Worm (Caenorhabditis elegans) whole organism, L1 larva: ENCODE data around the gene sri-6.

Experiments
- C16A3.4 ChIP-seq: fragments of 150-350 bp; optimal IDR thresholded peaks from 2 replicates; lab custom pipeline; 2014; ENCODE audit warnings: missing biosample characterization, missing genetic modification characterization
- C34B4.2 ChIP-seq: sonication (generic microtip); optimal IDR thresholded peaks from 2 replicates; lab custom pipeline; 2017; ENCODE audit warnings: mild to moderate bottlenecking, missing genetic modification characterization, missing compliant biosample characterization
- F16B12.6 ChIP-seq: fragments of 150-350 bp; optimal IDR thresholded peaks from 2 replicates; lab custom pipeline; 2014; ENCODE audit warnings: missing biosample characterization, missing genetic modification characterization
- alr-1 ChIP-seq: fragments of 200-800 bp; sonication (Bioruptor generic); optimal IDR thresholded peaks from 2 replicates; lab custom pipeline; 2018; ENCODE audit warnings: borderline replicate concordance, mild to moderate bottlenecking, missing genetic modification characterization, missing compliant biosample characterization
- blmp-1 ChIP-seq: fragments of 150-350 bp; optimal IDR thresholded peaks from 2 replicates; lab custom pipeline; 2014; ENCODE audit warnings: missing biosample characterization, missing genetic modification characterization
- ceh-8 ChIP-seq: fragments of 200-800 bp; sonication (Bioruptor generic); optimal IDR thresholded peaks from 2 replicates; lab custom pipeline; 2018; ENCODE audit warnings: mild to moderate bottlenecking, missing genetic modification characterization, moderate library complexity, missing compliant biosample characterization
- ceh-82 ChIP-seq, 3 experiments: fragments of 150-350 bp in 1 of 3; sonication (generic microtip) in 2 of 3; optimal IDR thresholded peaks; 2 replicates each; lab custom pipeline; 2014 to 2017; ENCODE audit warnings: missing biosample characterization in 3 of 3, missing genetic modification characterization in 3 of 3
- dpl-1 ChIP-seq, 3 experiments: fragments of 150-350 bp in 2 of 3; sonication (generic microtip) in 1 of 3; optimal IDR thresholded peaks; 2 replicates each; lab custom pipeline; 2014 to 2017; ENCODE audit warnings: missing biosample characterization in 3 of 3, missing genetic modification characterization in 3 of 3, missing genetic modification reagents in 3 of 3
- efl-3 ChIP-seq: fragments of 200-800 bp; sonication (Bioruptor generic); optimal IDR thresholded peaks from 2 replicates; lab custom pipeline; 2018; ENCODE audit warnings: mild to moderate bottlenecking, missing genetic modification characterization, missing compliant biosample characterization
- egl-27 ChIP-seq, 2 experiments: fragments of 150-350 bp in 1 of 2; sonication (generic microtip); optimal IDR thresholded peaks; 3 replicates each; lab custom pipeline; 2017 to 2018; ENCODE audit warnings: missing biosample characterization in 2 of 2, missing genetic modification characterization in 2 of 2, missing genetic modification reagents in 2 of 2
- elt-2 ChIP-seq: sonication (generic microtip); optimal IDR thresholded peaks from 2 replicates; lab custom pipeline; 2016; ENCODE audit warnings: missing genetic modification characterization, mild to moderate bottlenecking, inconsistent platforms, missing compliant biosample characterization, missing genetic modification reagents
- elt-3 ChIP-seq, 6 experiments: fragments of 150-350 bp in 1 of 6; sonication (generic microtip); optimal IDR thresholded peaks; 2 replicates each; lab custom pipeline; 2017 to 2018; ENCODE audit warnings: missing biosample characterization in 6 of 6, missing genetic modification characterization in 6 of 6, inconsistent platforms in 1 of 6
- ets-5 ChIP-seq: fragments of 200-800 bp; sonication (Bioruptor generic); IDR thresholded peaks from 2 replicates; pipeline ENCODE4 v1.3.6; 2022; ENCODE audit warnings: missing genetic modification characterization, missing compliant biosample characterization
- fkh-10 ChIP-seq: sonication (generic microtip); optimal IDR thresholded peaks from 2 replicates; lab custom pipeline; 2017; ENCODE audit warnings: missing biosample characterization, missing genetic modification reagents, missing genetic modification characterization
- fkh-4 ChIP-seq: sonication (generic microtip); optimal IDR thresholded peaks from 2 replicates; lab custom pipeline; 2016; ENCODE audit warnings: missing compliant biosample characterization, missing genetic modification characterization, borderline replicate concordance
- fos-1 ChIP-seq: fragments of 150-350 bp; optimal IDR thresholded peaks from 2 replicates; lab custom pipeline; 2014; ENCODE audit warnings: missing biosample characterization, missing genetic modification characterization
- grh-1 ChIP-seq: fragments of 200-800 bp; sonication (Bioruptor generic); IDR thresholded peaks from 2 replicates; pipeline ENCODE4 v1.3.6; 2022; ENCODE audit warnings: missing genetic modification reagents, missing genetic modification characterization, missing compliant biosample characterization
- hlh-17 ChIP-seq: fragments of 200-800 bp; sonication (Bioruptor generic); optimal IDR thresholded peaks from 2 replicates; lab custom pipeline; 2018; ENCODE audit warnings: missing genetic modification characterization, mild to moderate bottlenecking, missing compliant biosample characterization, moderate library complexity, borderline replicate concordance
- jun-1 ChIP-seq: fragments of 150-350 bp; optimal IDR thresholded peaks from 2 replicates; lab custom pipeline; 2014; ENCODE audit warnings: missing biosample characterization, missing genetic modification reagents, missing genetic modification characterization
- lin-13 ChIP-seq: fragments of 150-350 bp; optimal IDR thresholded peaks from 2 replicates; lab custom pipeline; 2014; ENCODE audit warnings: missing biosample characterization, missing genetic modification reagents, missing genetic modification characterization
- lin-14 ChIP-seq: fragments of 200-800 bp; sonication (Bioruptor generic); optimal IDR thresholded peaks from 2 replicates; lab custom pipeline; 2018; ENCODE audit warnings: mild to moderate bottlenecking, missing genetic modification characterization, moderate library complexity, missing compliant biosample characterization
- lin-15B ChIP-seq: fragments of 150-350 bp; sonication (generic microtip); optimal IDR thresholded peaks from 3 replicates; lab custom pipeline; 2014; ENCODE audit warnings: missing biosample characterization, missing genetic modification characterization
- lir-3 ChIP-seq: sonication (generic microtip); optimal IDR thresholded peaks from 2 replicates; lab custom pipeline; 2016; ENCODE audit warnings: mild to moderate bottlenecking, missing genetic modification characterization, moderate library complexity, missing compliant biosample characterization; ENCODE audit not compliant: poor library complexity
- mab-9 ChIP-seq: fragments of 200-800 bp; sonication (Bioruptor generic); IDR thresholded peaks from 2 replicates; pipeline ENCODE4 v1.3.6; 2022; ENCODE audit warnings: missing genetic modification reagents, missing genetic modification characterization, missing compliant biosample characterization
- mdl-1 ChIP-seq, 2 experiments: fragments of 150-350 bp; optimal IDR thresholded peaks; 2 replicates each; lab custom pipeline; 2014 to 2017; ENCODE audit warnings: missing biosample characterization in 2 of 2, missing genetic modification characterization in 2 of 2, inconsistent platforms in 1 of 2
- mef-2 ChIP-seq: fragments of 150-350 bp; optimal IDR thresholded peaks from 2 replicates; lab custom pipeline; 2014; ENCODE audit warnings: missing biosample characterization, missing genetic modification characterization
- mep-1 ChIP-seq: fragments of 150-350 bp; optimal IDR thresholded peaks from 2 replicates; lab custom pipeline; 2014; ENCODE audit warnings: missing biosample characterization, missing genetic modification characterization
- nhr-11 ChIP-seq: fragments of 150-350 bp; optimal IDR thresholded peaks from 2 replicates; lab custom pipeline; 2014; ENCODE audit warnings: missing biosample characterization, missing genetic modification characterization
- nhr-47 ChIP-seq: sonication (generic microtip); optimal IDR thresholded peaks from 2 replicates; lab custom pipeline; 2016; ENCODE audit warnings: mild to moderate bottlenecking, missing genetic modification characterization, moderate library complexity, missing compliant biosample characterization
- nhr-71 ChIP-seq: sonication (generic microtip); optimal IDR thresholded peaks from 2 replicates; lab custom pipeline; 2016; ENCODE audit warnings: mild to moderate bottlenecking, missing genetic modification characterization, moderate library complexity, missing compliant biosample characterization
- nhr-84 ChIP-seq: sonication (generic microtip); optimal IDR thresholded peaks from 2 replicates; lab custom pipeline; 2017; ENCODE audit warnings: missing biosample characterization, missing genetic modification characterization
- nhr-85 ChIP-seq: sonication (generic microtip); peaks from one replicate; lab custom pipeline; 2016; ENCODE audit warnings: missing genetic modification characterization, inconsistent platforms, missing compliant biosample characterization
- pax-3 ChIP-seq: fragments of 200-800 bp; sonication (Bioruptor generic); optimal IDR thresholded peaks from 2 replicates; lab custom pipeline; 2018; ENCODE audit warnings: mild to moderate bottlenecking, missing genetic modification characterization, moderate library complexity, missing compliant biosample characterization
- snpc-4 ChIP-seq: fragments of 150-350 bp; optimal IDR thresholded peaks from 2 replicates; lab custom pipeline; 2014; ENCODE audit warnings: missing biosample characterization, missing genetic modification characterization
- snu-23 ChIP-seq: sonication (generic microtip); optimal IDR thresholded peaks from 2 replicates; lab custom pipeline; 2016; ENCODE audit warnings: missing genetic modification characterization, missing compliant biosample characterization
- tlp-1 ChIP-seq: fragments of 150-350 bp; optimal IDR thresholded peaks from 2 replicates; lab custom pipeline; 2014; ENCODE audit warnings: missing biosample characterization, missing genetic modification characterization
- unc-130 ChIP-seq: fragments of 150-350 bp; optimal IDR thresholded peaks from 2 replicates; lab custom pipeline; 2017; ENCODE audit warnings: missing biosample characterization, missing genetic modification characterization, inconsistent platforms
- unc-30 ChIP-seq: sonication (generic microtip); optimal IDR thresholded peaks from 2 replicates; lab custom pipeline; 2017; ENCODE audit warnings: missing biosample characterization, missing genetic modification characterization
- unc-62 ChIP-seq: fragments of 150-350 bp; optimal IDR thresholded peaks from 2 replicates; lab custom pipeline; 2014; ENCODE audit warnings: missing biosample characterization, missing genetic modification reagents, missing genetic modification characterization
- xbp-1 ChIP-seq: sonication (generic microtip); optimal IDR thresholded peaks from 2 replicates; lab custom pipeline; 2016; ENCODE audit warnings: missing genetic modification characterization, missing compliant biosample characterization
- zip-4 ChIP-seq: fragments of 200-800 bp; sonication (Bioruptor generic); optimal IDR thresholded peaks from 2 replicates; lab custom pipeline; 2018; ENCODE audit warnings: mild to moderate bottlenecking, missing genetic modification characterization, moderate library complexity, missing compliant biosample characterization
- ztf-11 ChIP-seq, 2 experiments: sonication (generic microtip); optimal IDR thresholded peaks; 2 replicates each; lab custom pipeline; 2016 to 2017; ENCODE audit warnings: missing genetic modification characterization in 2 of 2, missing biosample characterization in 1 of 2, missing compliant biosample characterization in 1 of 2

Gene sri-6

ce11 chrV:13165244-13165643, 20.2 kb upstream of the sri-6 start:
- TF ChIP-seq fkh-10 (GFP tag; lab: Kevin White, UChicago) (peak; percentile 76), lin-14 (GFP tag; lab: Kevin White, UChicago) (peak; percentile 27), egl-27 (tag; optimal IDR thresholded peaks at IDR 0.05; lab: Kevin White, UChicago) (no peak), mep-1 (no peak), grh-1 (no peak)

- no peak for TF ChIP-seq jun-1 (tag; lab: Kevin White, UChicago)
- peak; percentile 60 for TF ChIP-seq lin-14 (GFP tag; lab: Kevin White, UChicago)
Measured at ce11 chrV:13166582-13166981, 18.9 kb upstream of the sri-6 start.

ce11 chrV:13170497-13170896, 15.0 kb upstream of the sri-6 start:
- TF ChIP-seq nhr-85 (tag; lab: Kevin White, UChicago) (no peak), lin-14 (GFP tag; lab: Kevin White, UChicago) (peak; percentile 40), blmp-1 (tag; lab: Kevin White, UChicago) (peak; percentile 21)

- TF ChIP-seq C16A3.4 (tag; lab: Kevin White, UChicago): no peak
- TF ChIP-seq nhr-84 (tag; lab: Kevin White, UChicago): no peak
- TF ChIP-seq xbp-1 (tag; lab: Kevin White, UChicago): no peak
- no peak for TF ChIP-seq fkh-10 (GFP tag; lab: Kevin White, UChicago)
- peak in 5 of 6 experiments; percentile 34 to 86 (median 76) for TF ChIP-seq elt-3 (tag; optimal IDR thresholded peaks at IDR 0.05; lab: Kevin White, UChicago)
- no peak for TF ChIP-seq mab-9 (GFP tag; lab: Robert Waterston, UW)
- 0 out of 2 replicates have a peak, but pooled peaks have one; percentile 17 for TF ChIP-seq grh-1
- peak; percentile 93 for TF ChIP-seq blmp-1 (tag; lab: Kevin White, UChicago)
- no peak for TF ChIP-seq lir-3 (tag; lab: Kevin White, UChicago)
- TF ChIP-seq ceh-8 (GFP tag; lab: Kevin White, UChicago): no peak
- no peak for TF ChIP-seq fos-1
- TF ChIP-seq lin-13 (GFP tag; lab: Kevin White, UChicago): no peak
- no peak for TF ChIP-seq unc-62
- TF ChIP-seq mdl-1 (tag; optimal IDR thresholded peaks at IDR 0.05; lab: Kevin White, UChicago): no peak
- TF ChIP-seq snu-23 (GFP tag; lab: Kevin White, UChicago): no peak
- TF ChIP-seq, all 84 proteins: peak for 3
Measured at ce11 chrV:13173718-13174117, 11.8 kb upstream of the sri-6 start.

ce11 chrV:13176117-13176753, 9.2 kb upstream of the sri-6 start, which contains the start of gene him-17:
TSS of gene him-17 (plus strand) at chrV:13176711.
- no peak for TF ChIP-seq mef-2 (tag; lab: Kevin White, UChicago)
- TF ChIP-seq lin-15B (tag; lab: Kevin White, UChicago): no peak
- TF ChIP-seq ets-5 (GFP tag; lab: Robert Waterston, UW): no peak
- peak; percentile 36 for TF ChIP-seq elt-2
- TF ChIP-seq nhr-71 (tag; lab: Kevin White, UChicago): peak; percentile 70
- TF ChIP-seq egl-27 (tag; optimal IDR thresholded peaks at IDR 0.05; lab: Kevin White, UChicago): no peak
- peak; percentile 9 to 35 (median 30) for TF ChIP-seq ceh-82 (tag; optimal IDR thresholded peaks at IDR 0.05; lab: Kevin White, UChicago)
- TF ChIP-seq nhr-11 (tag; lab: Kevin White, UChicago): peak; percentile 2
- TF ChIP-seq tlp-1 (tag; lab: Kevin White, UChicago): no peak
- TF ChIP-seq fkh-4 (tag; lab: Kevin White, UChicago): no peak
- TF ChIP-seq alr-1 (tag; lab: Kevin White, UChicago): no peak
- TF ChIP-seq ztf-11 (tag; optimal IDR thresholded peaks at IDR 0.05; lab: Kevin White, UChicago): peak in 1 of 2 experiments; percentile 42
- TF ChIP-seq efl-3 (GFP tag; lab: Kevin White, UChicago): no peak
- TF ChIP-seq zip-4: no peak
- TF ChIP-seq ceh-8 (GFP tag; lab: Kevin White, UChicago): no peak
- TF ChIP-seq C34B4.2: no peak
- peak; percentile 50 for TF ChIP-seq xbp-1 (tag; lab: Kevin White, UChicago)
- peak; percentile 72 for TF ChIP-seq unc-130
- TF ChIP-seq unc-30 (tag; lab: Kevin White, UChicago): no peak
- TF ChIP-seq mab-9 (GFP tag; lab: Robert Waterston, UW): no peak
- no peak for TF ChIP-seq hlh-17 (GFP tag; lab: Kevin White, UChicago)
- peak; percentile 61 for TF ChIP-seq snpc-4 (tag; lab: Kevin White, UChicago)
- peak; percentile 59 for TF ChIP-seq nhr-47 (tag; lab: Kevin White, UChicago)
- no peak for TF ChIP-seq F16B12.6 (tag; lab: Kevin White, UChicago)
- peak in 2 of 3 experiments; percentile 33 to 69 for TF ChIP-seq dpl-1 (GFP tag; optimal IDR thresholded peaks at IDR 0.05; lab: Kevin White, UChicago)
- TF ChIP-seq pax-3 (tag; lab: Kevin White, UChicago): peak; percentile 24
- TF ChIP-seq lir-3 (tag; lab: Kevin White, UChicago): no peak
